Worm (Caenorhabditis elegans) whole organism, L4/young adult: ENCODE measurements around the gene sec-16A.1.

ENCODE experiments used
- W03F9.2 ChIP-seq: fragments of 150-350 bp; optimal IDR thresholded peaks from 2 replicates; lab custom pipeline; 2014; ENCODE audit warnings: missing biosample characterization, missing genetic modification characterization
- dao-5 ChIP-seq: sonication (generic microtip); optimal IDR thresholded peaks from 2 replicates; lab custom pipeline; 2016; ENCODE audit warnings: missing genotype, missing genetic modification characterization, moderate library complexity, missing compliant biosample characterization
- him-1 ChIP-seq: sonication (generic microtip); optimal IDR thresholded peaks from 2 replicates; lab custom pipeline; 2016; ENCODE audit warnings: missing genotype, missing genetic modification reagents, missing genetic modification characterization, missing compliant biosample characterization

Gene sec-16A.1

ce11 chrIII:9125789-9126304, at the start of gene sec-16A.1:
Gene sec-16A.1 (plus strand): TSS chrIII:9125839.
- TF ChIP-seq him-1 (tag; lab: Kevin White, UChicago) (no peak), W03F9.2 (no peak), dao-5 (tag; lab: Kevin White, UChicago) (no peak)

ce11 chrIII:9077708-9078107, 47.9 kb upstream of the sec-16A.1 start, which contains the start of gene F02A9.1:
Gene F02A9.1 (minus strand): TSS chrIII:9077808.
- TF ChIP-seq him-1 (tag; lab: Kevin White, UChicago) (no peak), W03F9.2 (no peak), dao-5 (tag; lab: Kevin White, UChicago) (no peak)

ce11 chrIII:9080127-9080526, 45.5 kb upstream of the sec-16A.1 start:
- TF ChIP-seq him-1 (tag; lab: Kevin White, UChicago) (no peak), dao-5 (tag; lab: Kevin White, UChicago) (no peak), W03F9.2 (no peak)

- TF ChIP-seq him-1 (tag; lab: Kevin White, UChicago): no peak
- no peak for TF ChIP-seq dao-5 (tag; lab: Kevin White, UChicago)
- TF ChIP-seq W03F9.2: no peak
Observed at ce11 chrIII:9081055-9081454, 44.6 kb upstream of the sec-16A.1 start, which contains the start of gene far-1. Gene far-1 (minus strand): TSS chrIII:9081179.

ce11 chrIII:9081763-9082162, 43.9 kb upstream of the sec-16A.1 start, which contains the start of gene far-2:
Gene far-2 (plus strand): TSS chrIII:9081828.
- no peak for TF ChIP-seq him-1 (tag; lab: Kevin White, UChicago)
- TF ChIP-seq W03F9.2: no peak
- TF ChIP-seq dao-5 (tag; lab: Kevin White, UChicago): no peak

- TF ChIP-seq W03F9.2: no peak
- TF ChIP-seq him-1 (tag; lab: Kevin White, UChicago): no peak
- TF ChIP-seq dao-5 (tag; lab: Kevin White, UChicago): no peak
Observed at ce11 chrIII:9083118-9083517, 42.5 kb upstream of the sec-16A.1 start.

- peak; percentile 17 for TF ChIP-seq him-1 (tag; lab: Kevin White, UChicago)
- no peak for TF ChIP-seq W03F9.2
Observed at ce11 chrIII:9084329-9084728, 41.3 kb upstream of the sec-16A.1 start.

- TF ChIP-seq W03F9.2 (no peak), him-1 (tag; lab: Kevin White, UChicago) (no peak), dao-5 (tag; lab: Kevin White, UChicago) (no peak)
Observed at ce11 chrIII:9089325-9089823, 36.3 kb upstream of the sec-16A.1 start, which contains the start of the genes mccc-2 and mrpl-44. Gene mccc-2 (minus strand): TSS chrIII:9089375. Gene mrpl-44 (minus strand): TSS chrIII:9089375.

ce11 chrIII:9091392-9092291, 34.0 kb upstream of the sec-16A.1 start, which contains the start of gene glp-1:
Gene glp-1 (plus strand): TSS chrIII:9092241.
- TF ChIP-seq dao-5 (tag; lab: Kevin White, UChicago) (no peak), him-1 (tag; lab: Kevin White, UChicago) (no peak), W03F9.2 (no peak)

- TF ChIP-seq him-1 (tag; lab: Kevin White, UChicago) (no peak), dao-5 (tag; lab: Kevin White, UChicago) (no peak), W03F9.2 (no peak)
Observed at ce11 chrIII:9101212-9101611, 24.4 kb upstream of the sec-16A.1 start, which contains the start of gene ZK507.1. Gene ZK507.1 (minus strand): TSS chrIII:9101312.

ce11 chrIII:9103643-9104042, 22.0 kb upstream of the sec-16A.1 start, which contains the start of gene dos-1:
Gene dos-1 (plus strand): TSS chrIII:9103943.
- TF ChIP-seq W03F9.2 (no peak), dao-5 (tag; lab: Kevin White, UChicago) (no peak), him-1 (tag; lab: Kevin White, UChicago) (no peak)

- no peak for TF ChIP-seq W03F9.2
- no peak for TF ChIP-seq dao-5 (tag; lab: Kevin White, UChicago)
- peak; percentile 8 for TF ChIP-seq him-1 (tag; lab: Kevin White, UChicago)
Observed at ce11 chrIII:9104060-9104459, 21.6 kb upstream of the sec-16A.1 start.

ce11 chrIII:9105653-9106052, 20.0 kb upstream of the sec-16A.1 start:
- TF ChIP-seq W03F9.2: no peak
- no peak for TF ChIP-seq him-1 (tag; lab: Kevin White, UChicago)
- TF ChIP-seq dao-5 (tag; lab: Kevin White, UChicago): no peak

- TF ChIP-seq W03F9.2: no peak
- TF ChIP-seq dao-5 (tag; lab: Kevin White, UChicago): no peak
- TF ChIP-seq him-1 (tag; lab: Kevin White, UChicago): no peak
Observed at ce11 chrIII:9109172-9109571, 16.5 kb upstream of the sec-16A.1 start, which contains the start of gene cya-1. Gene cya-1 (minus strand): TSS chrIII:9109272.
